Fruit fly (Drosophila melanogaster): ENCODE data around the gene Cubn.

Cubn gene

dm6 chrX:9605783-9606182 lies 34.7 kb upstream of the Cubn start, which contains the start of gene Lst8:
Lst8 (minus strand) TSS chrX:9605969.
- no peak for TF ChIP-seq CG11902 (GFP tag; optimal IDR thresholded peaks at IDR 0.05)
- TF ChIP-seq Eip75B (GFP tag; optimal IDR thresholded peaks at IDR 0.05): no peak
- TF ChIP-seq dac (GFP tag; optimal IDR thresholded peaks at IDR 0.05): no peak
- no peak for TF ChIP-seq CG10669 (GFP tag; optimal IDR thresholded peaks at IDR 0.05)
- no peak for TF ChIP-seq Lpt (GFP tag; optimal IDR thresholded peaks at IDR 0.05)
- no peak for TF ChIP-seq topi (GFP tag; optimal IDR thresholded peaks at IDR 0.05)

- TF ChIP-seq acj6 (GFP tag; optimal IDR thresholded peaks at IDR 0.05): no peak
- peak; percentile 95 for TF ChIP-seq CG6808 (GFP tag; optimal IDR thresholded peaks at IDR 0.05)
- TF ChIP-seq pdm3 (GFP tag; optimal IDR thresholded peaks at IDR 0.05): no peak
- no peak for TF ChIP-seq CG32006 (GFP tag; optimal IDR thresholded peaks at IDR 0.05)
- no peak for TF ChIP-seq CG10631 (GFP tag; optimal IDR thresholded peaks at IDR 0.05)
- TF ChIP-seq lz (GFP tag; optimal IDR thresholded peaks at IDR 0.05): no peak
- TF ChIP-seq svp (GFP tag): peak; percentile 58
- TF ChIP-seq fd85E (GFP tag; optimal IDR thresholded peaks at IDR 0.05): no peak
- no peak for TF ChIP-seq Sox14 (GFP tag; optimal IDR thresholded peaks at IDR 0.05)
- TF ChIP-seq Blimp-1 (GFP tag; optimal IDR thresholded peaks at IDR 0.05): no peak
These were observed 30.0 kb upstream of the Cubn start, which contains the start of gene Gga for dm6 chrX:9600818-9601732. Gga (plus strand) TSS chrX:9601030.

dm6 chrX:9600083-9600817 lies 29.1 kb upstream of the Cubn start:
- TF ChIP-seq CG7368 (GFP tag; optimal IDR thresholded peaks at IDR 0.05): peak; percentile 64
- TF ChIP-seq CG8119 (GFP tag; IDR thresholded peaks at IDR 0.05): peak; percentile 71; the same call in 2 of the 3 replicates
- TF ChIP-seq lz (GFP tag; optimal IDR thresholded peaks at IDR 0.05): peak; percentile 74
- TF ChIP-seq Eip93F (GFP tag; optimal IDR thresholded peaks at IDR 0.05): peak; percentile 11
- TF ChIP-seq CG8319 (GFP tag; optimal IDR thresholded peaks at IDR 0.05): peak; percentile 33
- peak; percentile 60 for TF ChIP-seq fd59A (GFP tag; optimal IDR thresholded peaks at IDR 0.05)
- TF ChIP-seq CG6792 (GFP tag; optimal IDR thresholded peaks at IDR 0.05): peak; percentile 71
- TF ChIP-seq Hr38 (GFP tag; optimal IDR thresholded peaks at IDR 0.05): no peak
- no peak for TF ChIP-seq Hr4 (GFP tag; optimal IDR thresholded peaks at IDR 0.05)
- peak; percentile 85 for TF ChIP-seq Hr39 (GFP tag; optimal IDR thresholded peaks at IDR 0.05)
- peak; percentile 68 for TF ChIP-seq CG15336 (GFP tag; IDR thresholded peaks at IDR 0.05)
- TF ChIP-seq OdsH (GFP tag; optimal IDR thresholded peaks at IDR 0.05): peak; percentile 72
- peak; percentile 76 for TF ChIP-seq achi (GFP tag; optimal IDR thresholded peaks at IDR 0.05)
- peak; percentile 88 for TF ChIP-seq svp (GFP tag)
- peak; percentile 58 for TF ChIP-seq Ets96B (tag; optimal IDR thresholded peaks at IDR 0.05)
- peak; percentile 90 for TF ChIP-seq Met (GFP tag; optimal IDR thresholded peaks at IDR 0.05)
- no peak for TF ChIP-seq CG4318 (GFP tag; optimal IDR thresholded peaks at IDR 0.05)
- peak; percentile 59 for TF ChIP-seq Ets21C (GFP tag; optimal IDR thresholded peaks at IDR 0.05)
- no peak for TF ChIP-seq CG6276 (GFP tag; optimal IDR thresholded peaks at IDR 0.05)
- TF ChIP-seq CG11902 (GFP tag; optimal IDR thresholded peaks at IDR 0.05): peak; percentile 44
- peak in 1 of 2 experiments; percentile 61 for TF ChIP-seq salr (GFP tag; optimal IDR thresholded peaks at IDR 0.05)
- no peak for TF ChIP-seq spab (GFP tag; optimal IDR thresholded peaks at IDR 0.05)
- peak; percentile 47 for TF ChIP-seq vri (GFP tag; optimal IDR thresholded peaks at IDR 0.05)
- peak; percentile 63 for TF ChIP-seq CG3032 (tag; optimal IDR thresholded peaks at IDR 0.05)
- TF ChIP-seq Sox102F (GFP tag; optimal IDR thresholded peaks at IDR 0.05): no peak
- no peak for TF ChIP-seq CG6854 (GFP tag; optimal IDR thresholded peaks at IDR 0.05)
- peak; percentile 66 for TF ChIP-seq CG10669 (GFP tag; optimal IDR thresholded peaks at IDR 0.05)
- peak; percentile 75 for TF ChIP-seq CG3919 (GFP tag; optimal IDR thresholded peaks at IDR 0.05)
- TF ChIP-seq Sox14 (GFP tag; optimal IDR thresholded peaks at IDR 0.05): peak; percentile 79
- TF ChIP-seq fkh (GFP tag; optimal IDR thresholded peaks at IDR 0.05): peak; percentile 13
- peak; percentile 73; the same call in 2 of the 3 replicates for TF ChIP-seq CG6163 (GFP tag; IDR thresholded peaks at IDR 0.05)
- TF ChIP-seq ss (GFP tag; optimal IDR thresholded peaks at IDR 0.05): peak; percentile 52 to 68
- peak; percentile 46 for TF ChIP-seq dsx (GFP tag; optimal IDR thresholded peaks at IDR 0.05; ENCODE audit: poor library complexity, severe bottlenecking)
